Fruit fly (Drosophila melanogaster) whole organism, embryonic: ENCODE results near the gene Ube3a.

Source experiments
- Abd-B ChIP-seq: fragments of 200-800 bp; sonication (Bioruptor generic); optimal IDR thresholded peaks from 2 replicates; lab custom pipeline; 2018; ENCODE audit warnings: missing biosample characterization, mild to moderate bottlenecking, missing genetic modification characterization, moderate library complexity
- BtbVII ChIP-seq: fragments of 200-800 bp; sonication (Bioruptor generic); optimal IDR thresholded peaks from 3 replicates; lab custom pipeline; 2017; ENCODE audit warnings: missing biosample characterization, mild to moderate bottlenecking, missing genetic modification characterization
- CG10462 ChIP-seq: fragments of 200-800 bp; sonication (Bioruptor generic); optimal IDR thresholded peaks from 2 replicates; lab custom pipeline; 2016; ENCODE audit warnings: missing biosample characterization, missing genetic modification characterization
- CG10959 ChIP-seq: fragments of 200-800 bp; sonication (Bioruptor generic); IDR thresholded peaks from 2 replicates; pipeline ENCODE4 v1.3.6; 2022; ENCODE audit warnings: missing biosample characterization, missing genetic modification characterization
- CG12769 ChIP-seq: fragments of 200-800 bp; sonication (Bioruptor generic); optimal IDR thresholded peaks from 2 replicates; lab custom pipeline; 2019; ENCODE audit warnings: missing biosample characterization, mild to moderate bottlenecking, missing genetic modification characterization, moderate library complexity
- CG13296 ChIP-seq: fragments of 200-800 bp; sonication (Bioruptor generic); optimal IDR thresholded peaks from 3 replicates; lab custom pipeline; 2018; ENCODE audit warnings: missing biosample characterization, mild to moderate bottlenecking, missing genetic modification characterization
- CG15269 ChIP-seq: fragments of 200-800 bp; sonication (Bioruptor generic); optimal IDR thresholded peaks from 2 replicates; lab custom pipeline; 2018; ENCODE audit warnings: missing biosample characterization, mild to moderate bottlenecking, missing genetic modification characterization, moderate library complexity
- CG15601 ChIP-seq: fragments of 200-800 bp; sonication (Bioruptor generic); optimal IDR thresholded peaks from 3 replicates; lab custom pipeline; 2019; ENCODE audit warnings: missing biosample characterization, mild to moderate bottlenecking, missing genetic modification characterization, moderate library complexity
- CG1647 ChIP-seq: fragments of 200-800 bp; sonication (Bioruptor generic); optimal IDR thresholded peaks from 3 replicates; lab custom pipeline; 2016; ENCODE audit warnings: missing biosample characterization, missing genetic modification characterization
- CG17361 ChIP-seq: fragments of 200-800 bp; sonication (Bioruptor generic); IDR thresholded peaks from 3 replicates; pipeline ENCODE4 v1.3.6; 2022; ENCODE audit warnings: missing biosample characterization, missing genetic modification characterization
- CG17912 ChIP-seq: fragments of 200-800 bp; sonication (Bioruptor generic); optimal IDR thresholded peaks from 2 replicates; lab custom pipeline; 2018; ENCODE audit warnings: missing biosample characterization, mild to moderate bottlenecking, missing genetic modification characterization
- CG18011 ChIP-seq: fragments of 200-800 bp; sonication (Bioruptor generic); optimal IDR thresholded peaks from 2 replicates; lab custom pipeline; 2017; ENCODE audit warnings: missing biosample characterization, missing genetic modification characterization, mild to moderate bottlenecking, moderate library complexity, missing genotype
- CG3163 ChIP-seq: fragments of 200-800 bp; sonication (Bioruptor generic); optimal IDR thresholded peaks from 3 replicates; lab custom pipeline; 2016; ENCODE audit warnings: missing biosample characterization, missing genetic modification characterization
- CG6175 ChIP-seq: fragments of 200-800 bp; sonication (Bioruptor generic); IDR thresholded peaks from 3 replicates; pipeline ENCODE4 v1.3.6; 2022; ENCODE audit warnings: missing biosample characterization, missing genetic modification characterization
- CG6813 ChIP-seq: fragments of 200-800 bp; sonication (Bioruptor generic); optimal IDR thresholded peaks from 2 replicates; lab custom pipeline; 2017; ENCODE audit warnings: missing biosample characterization, missing genetic modification characterization, mild to moderate bottlenecking, moderate library complexity, missing genetic modification reagents
- Dbx ChIP-seq: fragments of 200-800 bp; sonication (Bioruptor generic); IDR thresholded peaks from 3 replicates; pipeline ENCODE4 v1.3.6; 2022; ENCODE audit warnings: missing biosample characterization, missing genetic modification characterization
- Dfd ChIP-seq, 2 experiments: fragments of >200 bp; optimal IDR thresholded peaks; 2 replicates each; lab custom pipeline; 2017; ENCODE audit warnings: missing biosample characterization in 2 of 2, missing genetic modification characterization in 2 of 2
- Dref ChIP-seq: fragments of 200-800 bp; sonication (Bioruptor generic); IDR thresholded peaks from 2 replicates; pipeline ENCODE4 v1.3.6; 2022; ENCODE audit warnings: missing biosample characterization, missing genetic modification characterization
- Drgx ChIP-seq: fragments of 200-800 bp; sonication (Bioruptor generic); IDR thresholded peaks from 2 replicates; pipeline ENCODE4 v1.3.6; 2022; ENCODE audit warnings: missing biosample characterization, missing genetic modification characterization
- Gug ChIP-seq: fragments of 200-800 bp; sonication (Bioruptor generic); IDR thresholded peaks from 4 replicates; pipeline ENCODE4 v1.3.6; 2022; ENCODE audit warnings: missing biosample characterization, missing genetic modification characterization
- HLH54F ChIP-seq: fragments of 200-800 bp; sonication (Bioruptor generic); optimal IDR thresholded peaks from 3 replicates; lab custom pipeline; 2016; ENCODE audit warnings: missing biosample characterization, missing genetic modification characterization
- Hey ChIP-seq: fragments of 200-800 bp; sonication (Bioruptor generic); optimal IDR thresholded peaks from 3 replicates; lab custom pipeline; 2018; ENCODE audit warnings: missing biosample characterization, mild to moderate bottlenecking, missing genetic modification characterization
- Lpt ChIP-seq: fragments of >200 bp; optimal IDR thresholded peaks from 2 replicates; lab custom pipeline; 2018; ENCODE audit warnings: missing biosample characterization, missing genetic modification characterization
- Mad ChIP-seq: fragments of 200-800 bp; sonication (Bioruptor generic); optimal IDR thresholded peaks from 2 replicates; lab custom pipeline; 2016; ENCODE audit warnings: missing biosample characterization, missing genetic modification characterization
- Mes4 ChIP-seq: fragments of 200-800 bp; sonication (Bioruptor generic); optimal IDR thresholded peaks from 2 replicates; lab custom pipeline; 2016; ENCODE audit warnings: missing biosample characterization, missing genetic modification characterization
- Mrtf ChIP-seq: fragments of 200-800 bp; sonication (Bioruptor generic); IDR thresholded peaks from 3 replicates; pipeline ENCODE4 v1.3.6; 2022; ENCODE audit warnings: missing biosample characterization, missing genetic modification characterization
- Nf-YC ChIP-seq: fragments of 200-800 bp; optimal IDR thresholded peaks from 3 replicates; lab custom pipeline; 2019; ENCODE audit warnings: missing biosample characterization, mild to moderate bottlenecking, missing genetic modification characterization, moderate library complexity
- NfI ChIP-seq: fragments of 200-800 bp; sonication (Bioruptor generic); optimal IDR thresholded peaks from 3 replicates; lab custom pipeline; 2018; ENCODE audit warnings: missing biosample characterization, mild to moderate bottlenecking, missing genetic modification characterization, moderate library complexity
- Oli ChIP-seq: fragments of 200-800 bp; sonication (Bioruptor generic); optimal IDR thresholded peaks from 2 replicates; lab custom pipeline; 2018; ENCODE audit warnings: missing biosample characterization, mild to moderate bottlenecking, missing genetic modification characterization, moderate library complexity
- Six4 ChIP-seq: fragments of 200-800 bp; sonication (Bioruptor generic); optimal IDR thresholded peaks from 2 replicates; lab custom pipeline; 2016; ENCODE audit warnings: missing biosample characterization, missing genetic modification characterization
- ac ChIP-seq: fragments of 200-800 bp; sonication (Bioruptor generic); optimal IDR thresholded peaks from 3 replicates; lab custom pipeline; 2017; ENCODE audit warnings: missing biosample characterization, mild to moderate bottlenecking, missing genetic modification characterization
- ara ChIP-seq: fragments of 200-800 bp; sonication (Bioruptor generic); IDR thresholded peaks from 2 replicates; pipeline ENCODE4 v1.3.6; 2022; ENCODE audit warnings: missing biosample characterization, missing genetic modification characterization
- bbx ChIP-seq: fragments of 200-800 bp; sonication (Bioruptor generic); IDR thresholded peaks from 2 replicates; pipeline ENCODE4 v1.3.6; 2022; ENCODE audit warnings: missing biosample characterization, missing genetic modification characterization; ENCODE audit not compliant: partially characterized antibody
- bsh ChIP-seq, 2 experiments: fragments of 200-800 bp; sonication (Bioruptor generic); optimal IDR thresholded peaks; 2 replicates each; lab custom pipeline; 2017 to 2018; ENCODE audit warnings: mild to moderate bottlenecking in 2 of 2, missing biosample characterization in 2 of 2, missing genetic modification characterization in 2 of 2, moderate library complexity in 1 of 2
- chn ChIP-seq: fragments of 200-800 bp; sonication (Bioruptor generic); optimal IDR thresholded peaks from 2 replicates; lab custom pipeline; 2016; ENCODE audit warnings: missing biosample characterization, missing genetic modification characterization
- dimm ChIP-seq: fragments of 200-800 bp; sonication (Bioruptor generic); IDR thresholded peaks from 2 replicates; pipeline ENCODE4 v1.3.6; 2022; ENCODE audit warnings: missing biosample characterization, missing genetic modification characterization
- ewg ChIP-seq: fragments of 200-800 bp; sonication (Bioruptor generic); optimal IDR thresholded peaks from 3 replicates; lab custom pipeline; 2017; ENCODE audit warnings: mild to moderate bottlenecking, missing biosample characterization, missing genetic modification reagents, missing genetic modification characterization
- insv ChIP-seq, 2 experiments: fragments of 200-800 bp; sonication (Bioruptor generic); optimal IDR thresholded peaks; 3 replicates each; lab custom pipeline; 2016 to 2018; ENCODE audit warnings: missing biosample characterization in 2 of 2, missing genetic modification characterization in 2 of 2
- inv ChIP-seq: fragments of 200-800 bp; sonication (Bioruptor generic); IDR thresholded peaks from 2 replicates; pipeline ENCODE4 v1.3.6; 2022; ENCODE audit warnings: missing biosample characterization, missing genetic modification characterization; ENCODE audit not compliant: partially characterized antibody
- nom ChIP-seq: fragments of 200-800 bp; sonication (Bioruptor generic); optimal IDR thresholded peaks from 2 replicates; lab custom pipeline; 2017; ENCODE audit warnings: missing biosample characterization, missing genetic modification characterization, mild to moderate bottlenecking, moderate library complexity, missing genetic modification reagents
- oc ChIP-seq: fragments of 200-800 bp; sonication (Bioruptor generic); optimal IDR thresholded peaks from 2 replicates; lab custom pipeline; 2018; ENCODE audit warnings: missing biosample characterization, mild to moderate bottlenecking, missing genetic modification characterization, moderate library complexity
- org-1 ChIP-seq: fragments of 200-800 bp; sonication (Bioruptor generic); optimal IDR thresholded peaks from 2 replicates; lab custom pipeline; 2017; ENCODE audit warnings: missing biosample characterization, missing genetic modification characterization
- pan ChIP-seq, 4 experiments: fragments of >200 bp in 3 of 4; fragments of 200-800 bp in 1 of 4; sonication (Bioruptor generic) in 1 of 4; optimal IDR thresholded peaks in 3 of 4; IDR thresholded peaks in 1 of 4; 2 replicates each; pipeline versions ENCODE4 v1.3.6 to Lab custom; 2017 to 2022; ENCODE audit warnings: missing biosample characterization in 2 of 4, missing genetic modification characterization in 2 of 4, mixed read lengths in 1 of 4
- pzg ChIP-seq: fragments of 200-800 bp; sonication (Bioruptor generic); optimal IDR thresholded peaks from 3 replicates; lab custom pipeline; 2018; ENCODE audit warnings: missing biosample characterization, mild to moderate bottlenecking, missing genetic modification characterization, moderate library complexity
- tap ChIP-seq: fragments of 200-800 bp; optimal IDR thresholded peaks from 3 replicates; lab custom pipeline; 2019; ENCODE audit warnings: missing biosample characterization, mild to moderate bottlenecking, missing genetic modification characterization, moderate library complexity
- tll ChIP-seq, 2 experiments: fragments of 200-800 bp in 1 of 2; fragments of >200 bp in 1 of 2; sonication (Bioruptor generic) in 1 of 2; optimal IDR thresholded peaks; 2 replicates each; lab custom pipeline; 2017 to 2019; ENCODE audit warnings: missing biosample characterization in 2 of 2, missing genetic modification characterization in 2 of 2, mild to moderate bottlenecking in 1 of 2, moderate library complexity in 1 of 2
- tup ChIP-seq: fragments of 200-800 bp; sonication (Bioruptor generic); optimal IDR thresholded peaks from 2 replicates; lab custom pipeline; 2016; ENCODE audit warnings: missing biosample characterization, mild to moderate bottlenecking, missing genetic modification characterization, moderate library complexity

Ube3a gene

DNA sequence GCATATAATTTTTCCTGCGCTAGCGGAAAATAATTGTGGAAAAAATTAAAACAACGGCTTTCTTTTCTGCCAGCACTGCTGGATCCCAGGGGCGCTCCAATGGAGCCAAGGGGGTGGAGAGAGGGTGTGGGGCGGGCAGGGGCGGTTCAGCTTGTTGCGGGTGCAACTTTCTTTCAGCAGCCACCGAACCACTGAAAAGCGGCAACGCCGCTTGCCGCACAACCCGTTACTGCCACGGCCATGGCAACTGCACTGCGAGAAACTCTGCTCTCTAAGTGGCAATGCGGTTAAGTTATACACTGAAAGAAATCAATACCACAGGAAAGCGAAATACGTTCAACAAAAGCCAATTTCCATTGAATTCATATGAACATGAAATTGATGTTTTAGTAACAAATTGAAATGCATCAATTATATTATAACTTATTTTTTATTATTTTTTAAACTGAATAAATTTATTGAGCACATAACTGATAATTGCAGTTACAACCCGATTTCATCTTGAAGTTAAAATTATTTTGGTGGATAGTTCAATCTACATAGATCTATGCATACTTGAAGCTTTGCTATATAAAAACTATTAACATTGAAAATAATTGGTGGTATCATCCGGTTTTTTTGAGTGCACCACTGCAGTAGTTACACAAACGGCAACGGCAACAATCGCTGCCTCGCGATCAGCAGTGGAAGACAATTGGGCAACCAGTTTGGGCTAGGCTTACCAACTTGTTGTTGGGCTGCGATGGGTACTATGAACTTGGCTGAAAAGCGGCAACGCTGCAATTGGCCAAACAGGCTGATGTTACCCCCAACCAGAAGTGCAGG, 46.0 kb upstream of the Ube3a start (continued):
- TF ChIP-seq Six4 (GFP tag; lab: Kevin White, UChicago): peak; percentile 67
- peak; percentile 50 for TF ChIP-seq CG18011 (GFP tag; lab: Kevin White, UChicago)
- TF ChIP-seq Mad (GFP tag; lab: Kevin White, UChicago): peak; percentile 33
- TF ChIP-seq pzg (GFP tag; lab: Kevin White, UChicago): no peak
- no peak for TF ChIP-seq Dfd (GFP tag; optimal IDR thresholded peaks at IDR 0.05; lab: Kevin White, UChicago)
- TF ChIP-seq ac (GFP tag; lab: Kevin White, UChicago): peak; percentile 61
- peak; percentile 76 for TF ChIP-seq CG13296 (GFP tag; lab: Kevin White, UChicago)
- TF ChIP-seq ara (GFP tag; lab: Robert Waterston, UW): peak; percentile 44; the same call in 1 of the 2 replicates
- TF ChIP-seq CG10462 (GFP tag; lab: Kevin White, UChicago): peak; percentile 15
- no peak for TF ChIP-seq tll (GFP tag; optimal IDR thresholded peaks at IDR 0.05; lab: Kevin White, UChicago)
- peak; percentile 81 for TF ChIP-seq Drgx (GFP tag; lab: Robert Waterston, UW)
- TF ChIP-seq Gug (GFP tag; lab: Robert Waterston, UW): no peak; the same call in none of the 4 replicates
- no peak for TF ChIP-seq dimm (GFP tag; lab: Robert Waterston, UW)
- no peak for TF ChIP-seq Mes4 (GFP tag; lab: Kevin White, UChicago)
- peak; percentile 67 for TF ChIP-seq ewg
- TF ChIP-seq Dbx (GFP tag; lab: Robert Waterston, UW): peak; percentile 91
- peak; percentile 64 for TF ChIP-seq CG6813 (GFP tag; lab: Kevin White, UChicago)
- TF ChIP-seq CG17361 (GFP tag; lab: Robert Waterston, UW): peak; percentile 97
- TF ChIP-seq CG15601 (tag; lab: Kevin White, UChicago): peak; percentile 76
- peak; percentile 39 for TF ChIP-seq CG1647 (GFP tag; lab: Kevin White, UChicago)
- peak; percentile 43 for TF ChIP-seq Hey (tag; lab: Kevin White, UChicago)
- TF ChIP-seq Oli (tag; lab: Kevin White, UChicago): peak; percentile 80
- TF ChIP-seq Lpt: no peak
- TF ChIP-seq CG15269 (tag; lab: Kevin White, UChicago): peak; percentile 79
- TF ChIP-seq BtbVII (GFP tag; lab: Kevin White, UChicago): peak; percentile 72
- peak; percentile 63 for TF ChIP-seq Abd-B (GFP tag; lab: Kevin White, UChicago)
- TF ChIP-seq pan (optimal IDR thresholded peaks at IDR 0.05; lab: Kevin White, UChicago): no peak
- TF ChIP-seq pan (GFP tag; optimal IDR thresholded peaks at IDR 0.05 in 1 of 2, IDR thresholded peaks at IDR 0.05 in 1 of 2): peak in 1 of 2 experiments; percentile 61
- peak; percentile 72 for TF ChIP-seq Nf-YC (tag; lab: Kevin White, UChicago)
- peak; percentile 64 for TF ChIP-seq tap (tag; lab: Kevin White, UChicago)
- TF ChIP-seq oc: peak; percentile 37
- TF ChIP-seq bbx: peak; percentile 72
- TF ChIP-seq NfI (GFP tag; lab: Kevin White, UChicago): peak; percentile 71
- TF ChIP-seq CG12769: peak; percentile 63
- TF ChIP-seq tup (GFP tag; lab: Kevin White, UChicago): no peak
- peak; percentile 52 for TF ChIP-seq CG10959
- peak; percentile 4 for TF ChIP-seq CG17912 (GFP tag; lab: Kevin White, UChicago)
- TF ChIP-seq CG3163 (GFP tag; lab: Kevin White, UChicago): peak; percentile 10
- peak; percentile 53 to 77 for TF ChIP-seq bsh (GFP tag; optimal IDR thresholded peaks at IDR 0.05; lab: Kevin White, UChicago)
- TF ChIP-seq org-1 (GFP tag; lab: Kevin White, UChicago): peak; percentile 76
- TF ChIP-seq Dref (GFP tag; lab: Robert Waterston, UW): no peak
- peak in 1 of 2 experiments; percentile 18 for TF ChIP-seq insv (GFP tag; optimal IDR thresholded peaks at IDR 0.05; lab: Kevin White, UChicago)
- TF ChIP-seq Mrtf (GFP tag; lab: Robert Waterston, UW): no peak; the same call in 2 of the 3 replicates
- peak; percentile 49; the same call in 1 of the 2 replicates for TF ChIP-seq inv
- TF ChIP-seq HLH54F (GFP tag; lab: Kevin White, UChicago): no peak
- TF ChIP-seq nom (GFP tag; lab: Kevin White, UChicago): peak; percentile 73
- TF ChIP-seq CG6175: peak; percentile 99
- peak; percentile 65 for TF ChIP-seq chn (GFP tag; lab: Kevin White, UChicago)
